Fruit fly (Drosophila melanogaster): Measurements from ENCODE around the gene snRNP-U1-70K.

Gene snRNP-U1-70K

dm6 chr2L:6964022-6964434 is 7.5 kb downstream of the snRNP-U1-70K start, which contains the start of the genes sip2 and Coprox (continued):
- no peak for TF ChIP-seq disco-r (GFP tag; optimal IDR thresholded peaks at IDR 0.05)
- TF ChIP-seq NfI (GFP tag; optimal IDR thresholded peaks at IDR 0.05): peak; percentile 18
- no peak for TF ChIP-seq cg (GFP tag; optimal IDR thresholded peaks at IDR 0.05)
- peak; percentile 50 for TF ChIP-seq CG12942 (GFP tag; optimal IDR thresholded peaks at IDR 0.05)
- peak; percentile 69 for TF ChIP-seq CG9437 (GFP tag; optimal IDR thresholded peaks at IDR 0.05)
- peak; percentile 53; the same call in 1 of the 2 replicates for TF ChIP-seq Ptx1 (GFP tag; IDR thresholded peaks at IDR 0.05)
- TF ChIP-seq luna (GFP tag; optimal IDR thresholded peaks at IDR 0.05): no peak
- peak; percentile 84 for TF ChIP-seq CG13424 (tag; optimal IDR thresholded peaks at IDR 0.05)
- peak; percentile 86 for TF ChIP-seq CG2678 (tag; optimal IDR thresholded peaks at IDR 0.05)
- TF ChIP-seq Fer3 (tag; optimal IDR thresholded peaks at IDR 0.05): peak; percentile 72
- no peak for TF ChIP-seq fd64A (GFP tag; optimal IDR thresholded peaks at IDR 0.05)
- TF ChIP-seq MESR4 (GFP tag; optimal IDR thresholded peaks at IDR 0.05): no peak
- TF ChIP-seq pum (GFP tag; optimal IDR thresholded peaks at IDR 0.05): no peak
- peak in 1 of 2 experiments; percentile 49 for TF ChIP-seq Pdp1 (GFP tag; optimal IDR thresholded peaks at IDR 0.05)
- TF ChIP-seq CG2199 (GFP tag; IDR thresholded peaks at IDR 0.05): no peak
- no peak for TF ChIP-seq Opbp (GFP tag; IDR thresholded peaks at IDR 0.05; ENCODE audit: partially characterized antibody)

dm6 chr2L:6960165-6960564 is 11.4 kb downstream of the snRNP-U1-70K start, which contains the start of the genes Atac1 and Hmgcl:
Atac1 (minus strand) TSS chr2L:6960328.
Hmgcl (plus strand) TSS chr2L:6960377.
- TF ChIP-seq zen2 (GFP tag; IDR thresholded peaks at IDR 0.05; ENCODE audit: partially characterized antibody) (peak; percentile 35; the same call in 1 of the 3 replicates), pzg (GFP tag; optimal IDR thresholded peaks at IDR 0.05) (peak; percentile 19), CG2120 (GFP tag; optimal IDR thresholded peaks at IDR 0.05) (no peak), Doc3 (GFP tag; IDR thresholded peaks at IDR 0.05; ENCODE audit: partially characterized antibody) (0 out of 3 replicates have a peak, but pooled peaks have one; percentile 18), CG17328 (GFP tag; IDR thresholded peaks at IDR 0.05) (no peak), CG17568 (GFP tag; optimal IDR thresholded peaks at IDR 0.05) (no peak), CG8765 (GFP tag; IDR thresholded peaks at IDR 0.05) (no peak), amos (GFP tag; IDR thresholded peaks at IDR 0.05; ENCODE audit: partially characterized antibody) (peak; percentile 6; the same call in 1 of the 2 replicates), CG11093 (GFP tag; IDR thresholded peaks at IDR 0.05) (no peak), CG4730 (GFP tag; IDR thresholded peaks at IDR 0.05) (no peak), CG2116 (GFP tag; optimal IDR thresholded peaks at IDR 0.05) (peak; percentile 14), CG16863 (GFP tag; optimal IDR thresholded peaks at IDR 0.05) (no peak), CG18764 (GFP tag; optimal IDR thresholded peaks at IDR 0.05) (no peak), chinmo (GFP tag; IDR thresholded peaks at IDR 0.05; ENCODE audit: partially characterized antibody) (0 out of 4 replicates have a peak, but pooled peaks have one; percentile 36), D19A (tag; optimal IDR thresholded peaks at IDR 0.05) (no peak), HmgZ (tag; optimal IDR thresholded peaks at IDR 0.05) (no peak), CG15073 (GFP tag; optimal IDR thresholded peaks at IDR 0.05) (no peak), Dll (GFP tag; IDR thresholded peaks at IDR 0.05; ENCODE audit: partially characterized antibody) (peak; percentile 68), CG15269 (tag; optimal IDR thresholded peaks at IDR 0.05) (no peak), HmgD (GFP tag; optimal IDR thresholded peaks at IDR 0.05) (no peak), pfk (GFP tag; optimal IDR thresholded peaks at IDR 0.05) (no peak), CG11456 (GFP tag; IDR thresholded peaks at IDR 0.05) (no peak), CG9876 (GFP tag; optimal IDR thresholded peaks at IDR 0.05) (no peak), sens (GFP tag) (peak; percentile 5), sr (GFP tag; IDR thresholded peaks at IDR 0.05) (no peak), Bteb2 (GFP tag; optimal IDR thresholded peaks at IDR 0.05) (no peak), kni (GFP tag; optimal IDR thresholded peaks at IDR 0.05) (no peak), YL-1 (GFP tag; optimal IDR thresholded peaks at IDR 0.05) (peak; percentile 3), CG34224 (GFP tag; IDR thresholded peaks at IDR 0.05; ENCODE audit: partially characterized antibody) (peak; percentile 23; the same call in 1 of the 3 replicates), CG8478 (optimal IDR thresholded peaks at IDR 0.05) (no peak), HLH4C (GFP tag; IDR thresholded peaks at IDR 0.05; ENCODE audit: partially characterized antibody) (peak; percentile 18; the same call in 1 of the 3 replicates), nerfin-2 (GFP tag; IDR thresholded peaks at IDR 0.05; ENCODE audit: partially characterized antibody) (no peak), Scr (GFP tag; IDR thresholded peaks at IDR 0.05; ENCODE audit: partially characterized antibody) (0 out of 2 replicates have a peak, but pooled peaks have one; percentile 16), CkIIα-i1 (GFP tag; IDR thresholded peaks at IDR 0.05) (no peak)
